Fruit fly (Drosophila melanogaster) whole organism, pupa: ENCODE data around the gene CG34177.

Source experiments
- CG10348 ChIP-seq: fragments of 200-800 bp; sonication (Bioruptor generic); IDR thresholded peaks from 2 replicates; pipeline ENCODE4 v1.3.6; 2022; ENCODE audit warnings: missing biosample characterization, missing genetic modification characterization
- CG12605 ChIP-seq: fragments of 200-800 bp; sonication (Bioruptor generic); IDR thresholded peaks from 2 replicates; pipeline ENCODE4 v1.3.6; 2022; ENCODE audit warnings: missing biosample characterization, missing genetic modification characterization
- CG13204 ChIP-seq: fragments of 200-800 bp; sonication (Bioruptor generic); optimal IDR thresholded peaks from 2 replicates; lab custom pipeline; 2018; ENCODE audit warnings: missing biosample characterization, mild to moderate bottlenecking, missing genetic modification characterization, moderate library complexity
- CG14655 ChIP-seq: fragments of 200-800 bp; sonication (Bioruptor generic); optimal IDR thresholded peaks from 3 replicates; lab custom pipeline; 2017; ENCODE audit warnings: mild to moderate bottlenecking, missing biosample characterization, missing genetic modification reagents, missing genetic modification characterization
- CG15710 ChIP-seq: fragments of 200-800 bp; sonication (Bioruptor generic); optimal IDR thresholded peaks from 2 replicates; lab custom pipeline; 2018; ENCODE audit warnings: missing biosample characterization, mild to moderate bottlenecking, missing genetic modification characterization, moderate library complexity
- CG17806 ChIP-seq: fragments of 200-800 bp; sonication (Bioruptor generic); optimal IDR thresholded peaks from 2 replicates; lab custom pipeline; 2018; ENCODE audit warnings: missing biosample characterization, mild to moderate bottlenecking, missing genetic modification characterization, moderate library complexity
- CG32121 ChIP-seq: fragments of 200-800 bp; sonication (Bioruptor generic); IDR thresholded peaks from 2 replicates; pipeline ENCODE4 v1.3.6; 2022; ENCODE audit warnings: missing biosample characterization, missing genetic modification characterization
- CG34367 ChIP-seq: fragments of 200-800 bp; sonication (Bioruptor generic); optimal IDR thresholded peaks from 2 replicates; lab custom pipeline; 2018; ENCODE audit warnings: missing biosample characterization, mild to moderate bottlenecking, missing genetic modification characterization
- CG4496 ChIP-seq: fragments of 200-800 bp; sonication (Bioruptor generic); IDR thresholded peaks from 3 replicates; pipeline ENCODE4 v1.3.6; 2022; ENCODE audit warnings: missing biosample characterization, missing genetic modification characterization
- CG8159 ChIP-seq: fragments of 200-800 bp; sonication (Bioruptor generic); optimal IDR thresholded peaks from 3 replicates; lab custom pipeline; 2018; ENCODE audit warnings: missing biosample characterization, mild to moderate bottlenecking, missing genetic modification characterization, moderate library complexity
- CG8301 ChIP-seq: fragments of 200-800 bp; sonication (Bioruptor generic); optimal IDR thresholded peaks from 2 replicates; lab custom pipeline; 2018; ENCODE audit warnings: missing biosample characterization, mild to moderate bottlenecking, missing genetic modification characterization
- CG9948 ChIP-seq: fragments of 200-800 bp; sonication (Bioruptor generic); optimal IDR thresholded peaks from 2 replicates; lab custom pipeline; 2018; ENCODE audit warnings: missing biosample characterization, mild to moderate bottlenecking, missing genetic modification characterization, moderate library complexity
- D1 ChIP-seq: fragments of 200-800 bp; sonication (Bioruptor generic); optimal IDR thresholded peaks from 2 replicates; lab custom pipeline; 2018; ENCODE audit warnings: missing biosample characterization, mild to moderate bottlenecking, missing genetic modification characterization, moderate library complexity
- EcR ChIP-seq: fragments of 200-800 bp; sonication (Bioruptor generic); optimal IDR thresholded peaks from 3 replicates; lab custom pipeline; 2019; ENCODE audit warnings: missing biosample characterization, missing genetic modification characterization, mild to moderate bottlenecking, moderate library complexity, missing genetic modification reagents
- Ets98B ChIP-seq: fragments of 200-800 bp; sonication (Bioruptor generic); IDR thresholded peaks from 2 replicates; pipeline ENCODE4 v1.3.6; 2022; ENCODE audit warnings: missing biosample characterization, missing genetic modification characterization
- Pif1A ChIP-seq: fragments of 200-800 bp; sonication (Bioruptor generic); optimal IDR thresholded peaks from 3 replicates; lab custom pipeline; 2016; ENCODE audit warnings: missing biosample characterization, missing genetic modification characterization
- Pif1B ChIP-seq: fragments of 200-800 bp; sonication (Bioruptor generic); optimal IDR thresholded peaks from 3 replicates; lab custom pipeline; 2016; ENCODE audit warnings: missing biosample characterization, missing genetic modification characterization
- Snoo ChIP-seq: fragments of 200-800 bp; sonication (Bioruptor generic); optimal IDR thresholded peaks from 3 replicates; lab custom pipeline; 2017; ENCODE audit warnings: missing biosample characterization, mild to moderate bottlenecking, missing genetic modification characterization, inconsistent platforms
- fd96Ca ChIP-seq: fragments of 200-800 bp; sonication (Bioruptor generic); IDR thresholded peaks from 3 replicates; pipeline ENCODE4 v1.3.6; 2022; ENCODE audit warnings: missing biosample characterization, missing genetic modification characterization
- gl ChIP-seq: fragments of 200-800 bp; sonication (Bioruptor generic); optimal IDR thresholded peaks from 2 replicates; lab custom pipeline; 2018; ENCODE audit warnings: missing biosample characterization, mild to moderate bottlenecking, missing genetic modification characterization
- rn ChIP-seq: fragments of 200-800 bp; sonication (Bioruptor generic); IDR thresholded peaks from 2 replicates; pipeline ENCODE4 v1.3.6; 2022; ENCODE audit warnings: missing biosample characterization, missing genetic modification characterization

CG34177 gene

dm6 chr2L:4444457-4444856, 10.7 kb downstream of the CG34177 start, which contains the start of the genes morgue and Elp3:
Gene morgue (minus strand): TSS chr2L:4444680.
Gene Elp3 (plus strand): TSS chr2L:4444732.
- TF ChIP-seq CG12605 (GFP tag; lab: Robert Waterston, UW) (no peak), CG17806 (tag; lab: Kevin White, UChicago) (no peak)
- TF ChIP-seq, all 21 proteins: peak for 0

dm6 chr2L:4448582-4449016, 14.9 kb downstream of the CG34177 start, which contains the start of gene MFS18:
Gene MFS18 (minus strand): TSS chr2L:4448635.
- TF ChIP-seq CG14655 (GFP tag; lab: Kevin White, UChicago) (peak; percentile 99), Pif1B (peak; percentile 96), CG32121 (peak; percentile 99), fd96Ca (GFP tag; lab: Robert Waterston, UW) (peak; percentile 97), CG15710 (peak; percentile 90), rn (GFP tag; lab: Robert Waterston, UW) (peak; percentile 98), CG4496 (peak; percentile 99), CG12605 (GFP tag; lab: Robert Waterston, UW) (peak; percentile 98), Snoo (tag; lab: Kevin White, UChicago) (peak; percentile 97), CG13204 (GFP tag; lab: Kevin White, UChicago) (no peak), CG8159 (tag; lab: Kevin White, UChicago) (peak; percentile 99), Pif1A (GFP tag; lab: Kevin White, UChicago) (no peak), D1 (tag; lab: Kevin White, UChicago) (peak; percentile 99), CG10348 (GFP tag; lab: Robert Waterston, UW) (peak; percentile 81), EcR (peak; percentile 30), CG34367 (tag; lab: Kevin White, UChicago) (peak; percentile 88), CG9948 (tag; lab: Kevin White, UChicago) (peak; percentile 98), CG8301 (peak; percentile 99), CG17806 (tag; lab: Kevin White, UChicago) (peak; percentile 100), Ets98B (peak; percentile 99), gl (peak; percentile 96)

- no peak for TF ChIP-seq CG32121
- no peak for TF ChIP-seq Pif1A (GFP tag; lab: Kevin White, UChicago)
- no peak for TF ChIP-seq EcR
- no peak for TF ChIP-seq rn (GFP tag; lab: Robert Waterston, UW)
- TF ChIP-seq CG15710: no peak
- TF ChIP-seq Snoo (tag; lab: Kevin White, UChicago): no peak
- TF ChIP-seq gl: no peak
- TF ChIP-seq CG8301: no peak
- TF ChIP-seq Ets98B: no peak
- no peak for TF ChIP-seq CG10348 (GFP tag; lab: Robert Waterston, UW)
- TF ChIP-seq CG12605 (GFP tag; lab: Robert Waterston, UW): no peak
- TF ChIP-seq Pif1B: no peak
- TF ChIP-seq CG4496: no peak
- TF ChIP-seq CG14655 (GFP tag; lab: Kevin White, UChicago): no peak
- TF ChIP-seq CG34367 (tag; lab: Kevin White, UChicago): no peak
Measured at dm6 chr2L:4452798-4453197, 19.1 kb downstream of the CG34177 start, which contains the start of gene CG15439. Gene CG15439 (minus strand): TSS chr2L:4453038.

dm6 chr2L:4454009-4454689, 20.4 kb downstream of the CG34177 start, which contains the start of the genes Secp43 and ND-B8:
Gene Secp43 (minus strand): TSS chr2L:4454453.
Gene ND-B8 (plus strand): TSS chr2L:4454626.
- TF ChIP-seq CG14655 (GFP tag; lab: Kevin White, UChicago): no peak
- TF ChIP-seq CG8159 (tag; lab: Kevin White, UChicago): no peak
- no peak for TF ChIP-seq D1 (tag; lab: Kevin White, UChicago)
- TF ChIP-seq fd96Ca (GFP tag; lab: Robert Waterston, UW): no peak
- TF ChIP-seq Pif1A (GFP tag; lab: Kevin White, UChicago): no peak
- no peak for TF ChIP-seq CG8301
- no peak for TF ChIP-seq CG9948 (tag; lab: Kevin White, UChicago)
- TF ChIP-seq Ets98B: no peak
- TF ChIP-seq CG34367 (tag; lab: Kevin White, UChicago): no peak
- TF ChIP-seq CG4496: no peak

- TF ChIP-seq EcR (peak; percentile 71), Snoo (tag; lab: Kevin White, UChicago) (no peak), CG32121 (peak; percentile 40; the same call in 1 of the 2 replicates), CG8159 (tag; lab: Kevin White, UChicago) (peak; percentile 26)
Measured at dm6 chr2L:4456539-4456994, 22.9 kb downstream of the CG34177 start, which contains the start of gene Gs1l. Gene Gs1l (minus strand): TSS chr2L:4456807.

- TF ChIP-seq EcR: no peak
- peak; percentile 67 for TF ChIP-seq CG12605 (GFP tag; lab: Robert Waterston, UW)
- TF ChIP-seq Snoo (tag; lab: Kevin White, UChicago): peak; percentile 81
- no peak for TF ChIP-seq CG14655 (GFP tag; lab: Kevin White, UChicago)
- peak; percentile 44 for TF ChIP-seq CG8159 (tag; lab: Kevin White, UChicago)
- TF ChIP-seq gl: no peak
- TF ChIP-seq fd96Ca (GFP tag; lab: Robert Waterston, UW): peak; percentile 14; the same call in 1 of the 3 replicates
- TF ChIP-seq rn (GFP tag; lab: Robert Waterston, UW): no peak
- TF ChIP-seq CG32121: peak; percentile 47; the same call in 1 of the 2 replicates
- TF ChIP-seq Pif1B: no peak
- peak; percentile 84 for TF ChIP-seq CG4496
- TF ChIP-seq Ets98B: peak; percentile 32
- peak; percentile 41 for TF ChIP-seq CG9948 (tag; lab: Kevin White, UChicago)
- peak; percentile 65 for TF ChIP-seq CG34367 (tag; lab: Kevin White, UChicago)
- TF ChIP-seq CG13204 (GFP tag; lab: Kevin White, UChicago): no peak
- no peak for TF ChIP-seq D1 (tag; lab: Kevin White, UChicago)
- no peak for TF ChIP-seq Pif1A (GFP tag; lab: Kevin White, UChicago)
- TF ChIP-seq CG17806 (tag; lab: Kevin White, UChicago): no peak
- peak; percentile 50 for TF ChIP-seq CG15710
- TF ChIP-seq CG8301: peak; percentile 5
Measured at dm6 chr2L:4458119-4459056, 24.7 kb downstream of the CG34177 start, which contains the start of gene RpL27A. Gene RpL27A (minus strand): TSS chr2L:4458364.
